Worm (Caenorhabditis elegans) whole organism, mixed stage, embryonic: Measurements from ENCODE around the gene E_BE45912.2.

Source experiments
- lin-13 ChIP-seq: fragments of 150-350 bp; optimal IDR thresholded peaks from 2 replicates; lab custom pipeline; 2014; ENCODE audit warnings: missing biosample characterization, missing genetic modification characterization
- nhr-237 ChIP-seq: fragments of 150-350 bp; optimal IDR thresholded peaks from 2 replicates; lab custom pipeline; 2014; ENCODE audit warnings: missing biosample characterization, missing genetic modification characterization
- nhr-76 ChIP-seq: sonication (generic microtip); optimal IDR thresholded peaks from 2 replicates; lab custom pipeline; 2017; ENCODE audit warnings: missing biosample characterization, missing genetic modification characterization
- pha-4 ChIP-seq: fragments of 150-350 bp; optimal IDR thresholded peaks from 2 replicates; lab custom pipeline; 2018; ENCODE audit warnings: missing biosample characterization, missing genetic modification reagents, missing genetic modification characterization
- snpc-4 ChIP-seq: fragments of 150-350 bp; optimal IDR thresholded peaks from 2 replicates; lab custom pipeline; 2014; ENCODE audit warnings: missing biosample characterization, missing genetic modification characterization
- ztf-11 ChIP-seq: fragments of 150-350 bp; optimal IDR thresholded peaks from 2 replicates; lab custom pipeline; 2014; ENCODE audit warnings: missing biosample characterization, missing genetic modification characterization

- no peak for TF ChIP-seq lin-13 (tag; lab: Kevin White, UChicago)
- TF ChIP-seq ztf-11: no peak
- TF ChIP-seq pha-4 (tag; lab: Kevin White, UChicago): no peak
- no peak for TF ChIP-seq nhr-76 (tag; lab: Kevin White, UChicago)
- no peak for TF ChIP-seq nhr-237
- TF ChIP-seq snpc-4 (tag; lab: Kevin White, UChicago): no peak
Observed at ce11 chrIII:1002510-1002909, 28.4 kb downstream of the E_BE45912.2 start, which contains the start of gene clec-150.
